Fruit fly (Drosophila melanogaster) whole organism, embryonic: ENCODE results near the gene Prx4.
A peak's percentile ranks its signal among the peaks of the same experiment; 100 is the strongest.

ENCODE experiments used
- BtbVII ChIP-seq: fragments of 200-800 bp; sonication (Bioruptor generic); optimal IDR thresholded peaks from 3 replicates; lab custom pipeline; 2017; ENCODE audit warnings: missing biosample characterization, mild to moderate bottlenecking, missing genetic modification characterization
- CG10147 ChIP-seq: fragments of 200-800 bp; sonication (Bioruptor generic); optimal IDR thresholded peaks from 2 replicates; lab custom pipeline; 2019; ENCODE audit warnings: missing biosample characterization, mild to moderate bottlenecking, missing genetic modification characterization, moderate library complexity
- CG10267 ChIP-seq: fragments of 200-800 bp; sonication (Bioruptor generic); optimal IDR thresholded peaks from 2 replicates; lab custom pipeline; 2018; ENCODE audit warnings: missing biosample characterization, mild to moderate bottlenecking, missing genetic modification characterization, moderate library complexity
- CG10366 ChIP-seq: fragments of 200-800 bp; sonication (Bioruptor generic); IDR thresholded peaks from 2 replicates; pipeline ENCODE4 v1.3.6; 2022; ENCODE audit warnings: missing biosample characterization, missing genetic modification characterization
- CG10543 ChIP-seq: fragments of 200-800 bp; sonication (Bioruptor generic); optimal IDR thresholded peaks from 3 replicates; lab custom pipeline; 2017; ENCODE audit warnings: missing biosample characterization, mild to moderate bottlenecking, missing genetic modification characterization, moderate library complexity
- CG11247 ChIP-seq: fragments of 200-800 bp; sonication (Bioruptor generic); IDR thresholded peaks from 2 replicates; pipeline ENCODE4 v1.3.6; 2022; ENCODE audit warnings: missing biosample characterization, missing genetic modification characterization
- CG12155 ChIP-seq: fragments of 200-800 bp; sonication (Bioruptor generic); optimal IDR thresholded peaks from 3 replicates; lab custom pipeline; 2016; ENCODE audit warnings: missing biosample characterization, missing genetic modification characterization
- CG12219 ChIP-seq: fragments of 200-800 bp; sonication (Bioruptor generic); optimal IDR thresholded peaks from 3 replicates; lab custom pipeline; 2018; ENCODE audit warnings: missing biosample characterization, mild to moderate bottlenecking, missing genetic modification characterization
- CG13894 ChIP-seq: fragments of 200-800 bp; sonication (Bioruptor generic); optimal IDR thresholded peaks from 3 replicates; lab custom pipeline; 2018; ENCODE audit warnings: missing biosample characterization, mild to moderate bottlenecking, missing genetic modification characterization, moderate library complexity
- CG15514 ChIP-seq: fragments of 200-800 bp; sonication (Bioruptor generic); optimal IDR thresholded peaks from 3 replicates; lab custom pipeline; 2017; ENCODE audit warnings: missing biosample characterization, missing genetic modification characterization, mild to moderate bottlenecking, moderate library complexity, missing genetic modification reagents
- CG16863 ChIP-seq: fragments of 200-800 bp; sonication (Bioruptor generic); optimal IDR thresholded peaks from 3 replicates; lab custom pipeline; 2016; ENCODE audit warnings: missing biosample characterization, missing genetic modification characterization
- CG17568 ChIP-seq: fragments of 200-800 bp; sonication (Bioruptor generic); optimal IDR thresholded peaks from 2 replicates; lab custom pipeline; 2018; ENCODE audit warnings: missing biosample characterization, mild to moderate bottlenecking, missing genetic modification characterization, moderate library complexity
- CG17829 ChIP-seq: fragments of 200-800 bp; optimal IDR thresholded peaks from 2 replicates; lab custom pipeline; 2019; ENCODE audit warnings: missing biosample characterization, mild to moderate bottlenecking, missing genetic modification characterization, moderate library complexity
- CG2202 ChIP-seq: fragments of 200-800 bp; sonication (Bioruptor generic); optimal IDR thresholded peaks from 2 replicates; lab custom pipeline; 2018; ENCODE audit warnings: missing biosample characterization, mild to moderate bottlenecking, missing genetic modification characterization
- CG2889 ChIP-seq: fragments of 200-800 bp; sonication (Bioruptor generic); IDR thresholded peaks from 3 replicates; pipeline ENCODE4 v1.3.6; 2022; ENCODE audit warnings: missing biosample characterization, missing genetic modification characterization
- CG30403 ChIP-seq: fragments of 200-800 bp; sonication (Bioruptor generic); optimal IDR thresholded peaks from 3 replicates; lab custom pipeline; 2016; ENCODE audit warnings: missing biosample characterization, missing genetic modification characterization
- CG30431 ChIP-seq: fragments of 200-800 bp; sonication (Bioruptor generic); optimal IDR thresholded peaks from 2 replicates; lab custom pipeline; 2017; ENCODE audit warnings: missing biosample characterization, missing genetic modification characterization
- CG32772 ChIP-seq: fragments of 200-800 bp; sonication (Bioruptor generic); IDR thresholded peaks from 2 replicates; pipeline ENCODE4 v1.3.6; 2022; ENCODE audit warnings: missing biosample characterization, missing genetic modification characterization
- CG6654 ChIP-seq: fragments of 200-800 bp; sonication (Bioruptor generic); optimal IDR thresholded peaks from 2 replicates; lab custom pipeline; 2017; ENCODE audit warnings: missing biosample characterization, mild to moderate bottlenecking, missing genetic modification characterization
- CG6791 ChIP-seq: fragments of 200-800 bp; sonication (Bioruptor generic); IDR thresholded peaks from 3 replicates; pipeline ENCODE4 v1.3.6; 2022; ENCODE audit warnings: missing biosample characterization, missing genetic modification characterization; ENCODE audit not compliant: partially characterized antibody
- CG7372 ChIP-seq: fragments of 200-800 bp; sonication (Bioruptor generic); IDR thresholded peaks from 2 replicates; pipeline ENCODE4 v1.3.6; 2022; ENCODE audit warnings: missing biosample characterization, missing genetic modification characterization
- CG8359 ChIP-seq: fragments of 200-800 bp; sonication (Bioruptor generic); optimal IDR thresholded peaks from 2 replicates; lab custom pipeline; 2017; ENCODE audit warnings: missing biosample characterization, mild to moderate bottlenecking, missing genetic modification characterization, borderline replicate concordance
- CG8944 ChIP-seq: fragments of 200-800 bp; sonication (Bioruptor generic); optimal IDR thresholded peaks from 3 replicates; lab custom pipeline; 2016; ENCODE audit warnings: missing biosample characterization, missing genetic modification characterization
- ERR ChIP-seq: fragments of 200-800 bp; sonication (Bioruptor generic); optimal IDR thresholded peaks from 2 replicates; lab custom pipeline; 2016; ENCODE audit warnings: missing biosample characterization, missing genetic modification characterization
- Eip74EF ChIP-seq, 2 experiments: fragments of 200-800 bp in 1 of 2; fragments of >200 bp in 1 of 2; sonication (Bioruptor generic) in 1 of 2; optimal IDR thresholded peaks; 2 replicates each; lab custom pipeline; 2017 to 2019; ENCODE audit warnings: missing biosample characterization in 2 of 2, missing genetic modification characterization in 2 of 2, mild to moderate bottlenecking in 1 of 2, moderate library complexity in 1 of 2
- GATAe ChIP-seq: fragments of 200-800 bp; sonication (Bioruptor generic); conservative IDR thresholded peaks from 2 replicates; pipeline ENCODE4 v1.3.6; 2022; ENCODE audit warnings: missing biosample characterization, missing genetic modification characterization
- Gug ChIP-seq: fragments of 200-800 bp; sonication (Bioruptor generic); IDR thresholded peaks from 4 replicates; pipeline ENCODE4 v1.3.6; 2022; ENCODE audit warnings: missing biosample characterization, missing genetic modification characterization
- H2.0 ChIP-seq: fragments of 200-800 bp; sonication (Bioruptor generic); IDR thresholded peaks from 2 replicates; pipeline ENCODE4 v1.3.6; 2022; ENCODE audit warnings: missing biosample characterization, missing genetic modification characterization
- HLH54F ChIP-seq: fragments of 200-800 bp; sonication (Bioruptor generic); optimal IDR thresholded peaks from 3 replicates; lab custom pipeline; 2016; ENCODE audit warnings: missing biosample characterization, missing genetic modification characterization
- Hand ChIP-seq: fragments of 200-800 bp; sonication (Bioruptor generic); optimal IDR thresholded peaks from 2 replicates; lab custom pipeline; 2017; ENCODE audit warnings: mild to moderate bottlenecking, missing biosample characterization, missing genetic modification reagents, missing genetic modification characterization
- HmgZ ChIP-seq: fragments of 200-800 bp; sonication (Bioruptor generic); optimal IDR thresholded peaks from 2 replicates; lab custom pipeline; 2018; ENCODE audit warnings: missing biosample characterization, mild to moderate bottlenecking, missing genetic modification characterization
- Lim3 ChIP-seq: fragments of 200-800 bp; sonication (Bioruptor generic); IDR thresholded peaks from 2 replicates; pipeline ENCODE4 v1.3.6; 2022; ENCODE audit warnings: missing biosample characterization, missing genetic modification characterization
- Mes4 ChIP-seq: fragments of 200-800 bp; sonication (Bioruptor generic); optimal IDR thresholded peaks from 2 replicates; lab custom pipeline; 2016; ENCODE audit warnings: missing biosample characterization, missing genetic modification characterization
- Optix ChIP-seq: fragments of 200-800 bp; sonication (Bioruptor generic); IDR thresholded peaks from 3 replicates; pipeline ENCODE4 v1.3.6; 2022; ENCODE audit warnings: missing biosample characterization, missing genetic modification characterization
- Side ChIP-seq: fragments of 200-800 bp; sonication (Bioruptor generic); optimal IDR thresholded peaks from 2 replicates; lab custom pipeline; 2016; ENCODE audit warnings: missing biosample characterization, missing genetic modification characterization
- Six4 ChIP-seq: fragments of 200-800 bp; sonication (Bioruptor generic); optimal IDR thresholded peaks from 2 replicates; lab custom pipeline; 2016; ENCODE audit warnings: missing biosample characterization, missing genetic modification characterization
- Sox102F ChIP-seq: fragments of 200-800 bp; sonication (Bioruptor generic); optimal IDR thresholded peaks from 2 replicates; lab custom pipeline; 2018; ENCODE audit warnings: missing biosample characterization, mild to moderate bottlenecking, missing genetic modification characterization, moderate library complexity
- Taf1 ChIP-seq: fragments of 200-800 bp; sonication (Bioruptor generic); IDR thresholded peaks from 2 replicates; pipeline ENCODE4 v1.3.6; 2022; ENCODE audit warnings: missing biosample characterization, missing genetic modification characterization
- abd-A ChIP-seq: fragments of 200-800 bp; sonication (Bioruptor generic); optimal IDR thresholded peaks from 3 replicates; lab custom pipeline; 2019; ENCODE audit warnings: missing biosample characterization, mild to moderate bottlenecking, missing genetic modification characterization, moderate library complexity
- az2 ChIP-seq: fragments of 200-800 bp; sonication (Bioruptor generic); optimal IDR thresholded peaks from 3 replicates; lab custom pipeline; 2016; ENCODE audit warnings: missing biosample characterization, missing genetic modification characterization
- bowl ChIP-seq: fragments of 200-800 bp; sonication (Bioruptor generic); IDR thresholded peaks from 2 replicates; pipeline ENCODE4 v1.3.6; 2022; ENCODE audit warnings: missing biosample characterization, missing genetic modification characterization
- cg ChIP-seq: fragments of 200-800 bp; sonication (Bioruptor generic); optimal IDR thresholded peaks from 3 replicates; lab custom pipeline; 2019; ENCODE audit warnings: missing biosample characterization, mild to moderate bottlenecking, missing genetic modification characterization, moderate library complexity
- cwo ChIP-seq: fragments of 200-800 bp; sonication (Bioruptor generic); optimal IDR thresholded peaks from 3 replicates; lab custom pipeline; 2017; ENCODE audit warnings: missing biosample characterization, missing genetic modification characterization, mild to moderate bottlenecking, moderate library complexity, missing genetic modification reagents
- da ChIP-seq: fragments of 200-800 bp; sonication (Bioruptor generic); optimal IDR thresholded peaks from 2 replicates; lab custom pipeline; 2016; ENCODE audit warnings: missing biosample characterization, missing genetic modification characterization
- kah ChIP-seq: fragments of 200-800 bp; sonication (Bioruptor generic); optimal IDR thresholded peaks from 2 replicates; lab custom pipeline; 2018; ENCODE audit warnings: missing biosample characterization, mild to moderate bottlenecking, missing genetic modification characterization
- luna ChIP-seq: fragments of 200-800 bp; sonication (Bioruptor generic); optimal IDR thresholded peaks from 2 replicates; lab custom pipeline; 2016; ENCODE audit warnings: missing biosample characterization, missing genetic modification characterization
- phol ChIP-seq: fragments of 200-800 bp; sonication (Bioruptor generic); optimal IDR thresholded peaks from 3 replicates; lab custom pipeline; 2018; ENCODE audit warnings: missing biosample characterization, mild to moderate bottlenecking, missing genetic modification characterization, moderate library complexity
- ttk ChIP-seq: fragments of 200-800 bp; sonication (Bioruptor generic); IDR thresholded peaks from 2 replicates; pipeline ENCODE4 v2.1.2; 2022; ENCODE audit warnings: missing biosample characterization, missing genetic modification characterization
- z ChIP-seq: fragments of 200-800 bp; sonication (Bioruptor generic); IDR thresholded peaks from 3 replicates; pipeline ENCODE4 v1.3.6; 2022; ENCODE audit warnings: missing biosample characterization, missing genetic modification characterization

The Prx4 gene

dm6 chr3L:3083329-3084083 is 41.3 kb downstream of the Prx4 start (continued):
- TF ChIP-seq cg (GFP tag; lab: Kevin White, UChicago) (no peak), CG12219 (GFP tag; lab: Kevin White, UChicago) (peak; percentile 8), CG2889 (GFP tag; lab: Robert Waterston, UW) (no peak), CG10366 (0 out of 2 replicates have a peak, but pooled peaks have one; percentile 17), abd-A (tag; lab: Kevin White, UChicago) (peak; percentile 19), CG8359 (peak; percentile 54), HLH54F (GFP tag; lab: Kevin White, UChicago) (no peak), CG2202 (peak; percentile 85), CG7372 (no peak), CG16863 (GFP tag; lab: Kevin White, UChicago) (peak; percentile 58), Gug (peak; percentile 16; the same call in 1 of the 4 replicates), Optix (GFP tag; lab: Robert Waterston, UW) (no peak; the same call in 2 of the 3 replicates), CG11247 (no peak), BtbVII (peak; percentile 71), Hand (GFP tag; lab: Kevin White, UChicago) (peak; percentile 39), z (GFP tag; lab: Robert Waterston, UW) (peak; percentile 80), CG30403 (GFP tag; lab: Kevin White, UChicago) (no peak), CG32772 (GFP tag; lab: Robert Waterston, UW) (no peak), CG13894 (peak; percentile 88), Mes4 (GFP tag; lab: Kevin White, UChicago) (peak; percentile 50), CG12155 (GFP tag; lab: Kevin White, UChicago) (no peak), CG17829 (peak; percentile 5), CG6791 (GFP tag; lab: Robert Waterston, UW) (peak; percentile 67; the same call in 1 of the 3 replicates), GATAe (GFP tag; lab: Robert Waterston, UW) (peak; percentile 91), CG10267 (tag; lab: Kevin White, UChicago) (peak; percentile 16), CG6654 (GFP tag; lab: Kevin White, UChicago) (peak; percentile 7), phol (tag; lab: Kevin White, UChicago) (no peak), CG30431 (GFP tag; lab: Kevin White, UChicago) (peak; percentile 25), Side (GFP tag; lab: Kevin White, UChicago) (peak; percentile 4), Eip74EF (GFP tag; optimal IDR thresholded peaks at IDR 0.05; lab: Kevin White, UChicago) (no peak), ttk (GFP tag; lab: Robert Waterston, UW) (peak; percentile 46; the same call in 1 of the 2 replicates), da (GFP tag; lab: Kevin White, UChicago) (no peak), az2 (GFP tag; lab: Kevin White, UChicago) (no peak), bowl (GFP tag; lab: Robert Waterston, UW) (peak; percentile 25; the same call in 1 of the 2 replicates), CG17568 (GFP tag; lab: Kevin White, UChicago) (peak; percentile 42), Lim3 (peak; percentile 43; the same call in 1 of the 2 replicates), CG8944 (peak; percentile 3), Sox102F (GFP tag; lab: Kevin White, UChicago) (no peak), CG15514 (GFP tag; lab: Kevin White, UChicago) (peak; percentile 67), CG10147 (GFP tag; lab: Kevin White, UChicago) (no peak), CG10543 (GFP tag; lab: Kevin White, UChicago) (peak; percentile 89), cwo (GFP tag; lab: Kevin White, UChicago) (peak; percentile 71), ERR (peak; percentile 31), Taf1 (GFP tag; lab: Robert Waterston, UW) (no peak), kah (GFP tag; lab: Kevin White, UChicago) (peak; percentile 22), H2.0 (GFP tag; lab: Robert Waterston, UW) (no peak), Six4 (GFP tag; lab: Kevin White, UChicago) (peak; percentile 63), HmgZ (tag; lab: Kevin White, UChicago) (peak; percentile 78), luna (GFP tag; lab: Kevin White, UChicago) (no peak)
